Worm (Caenorhabditis elegans): ENCODE measurements around the gene mxl-3.

mxl-3 gene

DNA sequence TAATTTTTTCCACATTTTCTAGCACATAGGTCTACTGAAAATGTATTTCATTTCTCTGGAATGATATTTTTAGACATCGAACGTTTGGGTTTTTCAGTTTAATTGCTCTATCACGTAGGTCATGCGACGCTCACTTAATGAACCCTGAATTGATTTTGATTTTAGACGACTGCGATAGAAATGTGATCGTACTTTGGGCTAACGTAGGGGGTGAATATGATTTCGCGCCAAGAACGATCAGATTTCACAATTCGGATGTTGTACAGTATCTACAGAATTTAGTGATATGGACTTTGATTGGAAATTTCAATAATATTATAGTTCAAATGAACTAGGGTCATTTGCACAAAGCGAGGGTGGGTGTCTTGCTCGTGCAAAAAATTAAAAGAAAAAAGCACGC, 1.6 kb upstream of the mxl-3 start:
- TF ChIP-seq nhr-67 (tag; optimal IDR thresholded peaks at IDR 0.05) (no peak), ama-1 (optimal IDR thresholded peaks at IDR 0.05) (no peak), lin-15B (tag; optimal IDR thresholded peaks at IDR 0.05) (no peak), elt-3 (tag; optimal IDR thresholded peaks at IDR 0.05) (no peak), hmg-11 (tag; optimal IDR thresholded peaks at IDR 0.05) (no peak), skn-1 (tag; optimal IDR thresholded peaks at IDR 0.05) (no peak), nhr-76 (tag; optimal IDR thresholded peaks at IDR 0.05) (no peak), jun-1 (tag; optimal IDR thresholded peaks at IDR 0.05) (no peak), eor-1 (tag; optimal IDR thresholded peaks at IDR 0.05) (no peak), ceh-16 (tag; optimal IDR thresholded peaks at IDR 0.05) (no peak), unc-39 (tag; optimal IDR thresholded peaks at IDR 0.05) (no peak), ZK546.5 (tag; optimal IDR thresholded peaks at IDR 0.05) (no peak), sea-2 (GFP tag; optimal IDR thresholded peaks at IDR 0.05) (no peak), nhr-77 (tag; optimal IDR thresholded peaks at IDR 0.05) (no peak), nfya-1 (tag; optimal IDR thresholded peaks at IDR 0.05; ENCODE audit: insufficient read depth) (no peak), mml-1 (tag; optimal IDR thresholded peaks at IDR 0.05) (no peak), nhr-43 (tag; optimal IDR thresholded peaks at IDR 0.05; ENCODE audit: poor library complexity, severe bottlenecking) (peak; percentile 7), fkh-10 (GFP tag; optimal IDR thresholded peaks at IDR 0.05) (no peak), R02D3.7 (tag; optimal IDR thresholded peaks at IDR 0.05) (no peak), pqm-1 (tag; optimal IDR thresholded peaks at IDR 0.05) (peak; percentile 42), mdl-1 (tag; optimal IDR thresholded peaks at IDR 0.05) (no peak), pha-4 (tag; optimal IDR thresholded peaks at IDR 0.05) (peak; percentile 7), daf-12 (tag; optimal IDR thresholded peaks at IDR 0.05) (no peak), nhr-25 (tag; optimal IDR thresholded peaks at IDR 0.05) (no peak), nhr-23 (tag; optimal IDR thresholded peaks at IDR 0.05) (no peak), unc-62 (GFP tag; optimal IDR thresholded peaks at IDR 0.05) (no peak), snpc-4 (tag; optimal IDR thresholded peaks at IDR 0.05) (no peak), aly-2 (tag; optimal IDR thresholded peaks at IDR 0.05) (no peak), tbx-2 (tag; optimal IDR thresholded peaks at IDR 0.05) (no peak), elt-2 (tag; optimal IDR thresholded peaks at IDR 0.05) (peak; percentile 13), nhr-11 (tag; optimal IDR thresholded peaks at IDR 0.05) (no peak), nhr-237 (tag; optimal IDR thresholded peaks at IDR 0.05) (no peak), ceh-82 (tag; optimal IDR thresholded peaks at IDR 0.05) (no peak)

DNA sequence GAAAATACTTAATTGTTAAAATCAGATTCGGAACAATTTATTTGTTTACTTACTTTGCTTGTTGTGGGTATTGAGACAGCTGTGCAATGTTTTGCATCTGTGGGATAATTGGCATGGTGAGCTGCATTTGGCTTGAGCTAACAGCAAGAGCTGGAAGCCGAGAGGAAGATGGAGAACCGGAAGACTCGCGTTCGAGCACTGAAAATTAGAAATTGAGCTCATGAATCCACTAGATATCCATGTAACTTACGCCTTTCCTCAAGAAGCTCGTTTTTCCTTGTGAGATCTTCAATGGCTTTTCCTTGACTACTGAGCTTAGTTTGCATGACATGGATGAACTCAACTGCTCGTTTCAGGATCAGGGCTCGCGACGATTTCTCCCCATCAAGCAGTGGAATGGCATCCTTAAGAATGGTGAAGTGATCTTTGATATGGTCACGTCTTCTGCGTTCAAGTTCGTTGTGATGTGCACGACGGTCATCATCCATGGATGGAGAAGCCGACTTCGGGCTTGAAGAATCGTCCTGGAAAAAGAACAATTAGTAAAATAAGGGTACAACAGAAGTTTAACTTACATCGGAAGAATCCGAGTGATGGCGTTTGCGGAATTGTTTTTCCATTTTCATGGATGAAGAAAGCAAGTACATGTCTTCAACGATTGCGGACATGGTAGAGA, 343 bp downstream of the mxl-3 start:
- TF ChIP-seq ama-1 (optimal IDR thresholded peaks at IDR 0.05) (peak; percentile 78), sea-2 (GFP tag; optimal IDR thresholded peaks at IDR 0.05) (no peak), lin-39 (tag; optimal IDR thresholded peaks at IDR 0.05) (peak; percentile 19), egl-27 (tag; optimal IDR thresholded peaks at IDR 0.05) (no peak), nhr-43 (tag; optimal IDR thresholded peaks at IDR 0.05; ENCODE audit: poor library complexity, severe bottlenecking) (peak; percentile 71)

DNA sequence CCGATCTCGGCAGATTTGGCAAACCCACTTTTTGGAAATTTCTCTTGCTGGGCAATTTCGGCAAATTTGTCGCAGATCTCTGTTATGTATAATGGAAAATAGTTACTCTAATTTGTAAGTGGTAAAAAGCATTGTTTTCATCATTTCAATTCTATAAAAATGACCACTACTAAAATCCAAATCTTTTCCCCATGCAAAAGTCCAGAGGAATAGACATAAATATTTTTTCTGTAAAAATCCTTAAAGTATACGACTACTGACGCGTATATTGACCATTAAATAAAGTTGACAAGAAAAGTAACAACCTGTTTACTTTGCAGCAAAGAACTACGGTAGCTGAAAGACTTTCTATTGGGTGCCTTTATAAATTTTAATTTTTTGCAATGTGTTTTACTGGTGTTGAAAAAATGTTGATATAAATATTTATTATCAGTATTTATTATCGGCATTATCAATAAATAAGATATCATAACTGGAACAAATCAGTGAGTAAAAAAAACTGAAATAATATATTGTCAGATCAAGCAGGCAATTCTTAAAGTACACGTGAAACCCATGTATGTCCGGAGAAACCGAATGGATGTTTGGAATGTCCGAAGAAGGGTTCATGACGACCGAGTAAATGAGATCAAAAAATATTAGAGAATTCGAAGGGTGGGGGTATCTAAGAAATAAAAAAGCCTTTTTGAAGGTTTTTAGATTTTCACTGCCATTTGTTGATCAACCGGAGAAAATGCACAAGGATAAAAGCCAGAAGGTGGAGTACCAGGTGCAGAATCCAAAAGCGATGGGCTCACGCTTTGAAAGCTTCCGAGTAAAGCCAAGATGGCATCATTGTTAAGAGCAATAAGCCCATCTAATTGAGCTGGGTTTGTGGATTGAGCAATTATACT, 1.1 kb downstream of the mxl-3 start:
- TF ChIP-seq lsy-12 (tag; optimal IDR thresholded peaks at IDR 0.05) = peak; percentile 63
- no peak for TF ChIP-seq zag-1 (tag; optimal IDR thresholded peaks at IDR 0.05)
- peak; percentile 27 for TF ChIP-seq ceh-82 (tag; optimal IDR thresholded peaks at IDR 0.05)
- TF ChIP-seq unc-39 (tag; optimal IDR thresholded peaks at IDR 0.05) = no peak
- TF ChIP-seq tbx-2 (tag; optimal IDR thresholded peaks at IDR 0.05) = peak; percentile 83
- peak; percentile 92 for TF ChIP-seq nhr-43 (tag; optimal IDR thresholded peaks at IDR 0.05; ENCODE audit: poor library complexity, severe bottlenecking)
- TF ChIP-seq snpc-4 (tag; optimal IDR thresholded peaks at IDR 0.05) = no peak
- TF ChIP-seq nhr-28 (tag; optimal IDR thresholded peaks at IDR 0.05) = peak; percentile 54
- peak; percentile 31 for TF ChIP-seq nhr-23 (tag; optimal IDR thresholded peaks at IDR 0.05)
- peak; percentile 24 for TF ChIP-seq R02D3.7 (tag; optimal IDR thresholded peaks at IDR 0.05)
- TF ChIP-seq elt-2 (tag; optimal IDR thresholded peaks at IDR 0.05) = peak; percentile 32
- TF ChIP-seq fkh-2 (tag; optimal IDR thresholded peaks at IDR 0.05) = no peak
- no peak for TF ChIP-seq mdl-1 (tag; optimal IDR thresholded peaks at IDR 0.05)
- TF ChIP-seq pha-4 (tag; optimal IDR thresholded peaks at IDR 0.05) = peak; percentile 34
- TF ChIP-seq fkh-10 (GFP tag; optimal IDR thresholded peaks at IDR 0.05) = no peak
- TF ChIP-seq ztf-11 (tag; optimal IDR thresholded peaks at IDR 0.05) = no peak
- TF ChIP-seq elt-3 (tag; optimal IDR thresholded peaks at IDR 0.05) = peak in 1 of 3 experiments; percentile 67
- TF ChIP-seq nhr-237 (tag; optimal IDR thresholded peaks at IDR 0.05) = no peak
- TF ChIP-seq egl-5 (tag; optimal IDR thresholded peaks at IDR 0.05) = no peak
- TF ChIP-seq pqm-1 (tag; optimal IDR thresholded peaks at IDR 0.05) = peak; percentile 79
- TF ChIP-seq skn-1 (tag; optimal IDR thresholded peaks at IDR 0.05) = no peak
- TF ChIP-seq ztf-4 (tag; optimal IDR thresholded peaks at IDR 0.05) = peak; percentile 82
- TF ChIP-seq nhr-67 (tag; optimal IDR thresholded peaks at IDR 0.05) = peak; percentile 46
- TF ChIP-seq ama-1 (optimal IDR thresholded peaks at IDR 0.05) = peak; percentile 98
- no peak for TF ChIP-seq mml-1 (tag; optimal IDR thresholded peaks at IDR 0.05)
- TF ChIP-seq sea-2 (GFP tag; optimal IDR thresholded peaks at IDR 0.05) = no peak
- TF ChIP-seq nfya-1 (tag; optimal IDR thresholded peaks at IDR 0.05; ENCODE audit: insufficient read depth) = peak; percentile 10
- peak in 1 of 2 experiments; percentile 36 for TF ChIP-seq eor-1 (tag; optimal IDR thresholded peaks at IDR 0.05)
